Worm (Caenorhabditis elegans): ENCODE measurements around the gene asp-9.
A peak's percentile ranks its signal among the peaks of the same experiment; 100 is the strongest.

- no peak for TF ChIP-seq aly-2 (tag; optimal IDR thresholded peaks at IDR 0.05)
- TF ChIP-seq daf-16 (GFP tag; optimal IDR thresholded peaks at IDR 0.05), result no peak
- TF ChIP-seq daf-16 (tag; optimal IDR thresholded peaks at IDR 0.05), result peak; percentile 15
- TF ChIP-seq nhr-10 (tag; optimal IDR thresholded peaks at IDR 0.05), result no peak
- TF ChIP-seq lir-3 (tag; optimal IDR thresholded peaks at IDR 0.05), result no peak
Observed at ce11 chrIV:6155296-6155695, 30.4 kb upstream of the asp-9 start, which contains the start of gene C11D2.7.
